Worm (Caenorhabditis elegans): ENCODE results near the gene C25D7.16.
"Not testable (repeated sequence)": the region's sequence is repeated elsewhere in the genome, so short reads cannot be mapped to it uniquely, and the experiment has no call there.

DNA sequence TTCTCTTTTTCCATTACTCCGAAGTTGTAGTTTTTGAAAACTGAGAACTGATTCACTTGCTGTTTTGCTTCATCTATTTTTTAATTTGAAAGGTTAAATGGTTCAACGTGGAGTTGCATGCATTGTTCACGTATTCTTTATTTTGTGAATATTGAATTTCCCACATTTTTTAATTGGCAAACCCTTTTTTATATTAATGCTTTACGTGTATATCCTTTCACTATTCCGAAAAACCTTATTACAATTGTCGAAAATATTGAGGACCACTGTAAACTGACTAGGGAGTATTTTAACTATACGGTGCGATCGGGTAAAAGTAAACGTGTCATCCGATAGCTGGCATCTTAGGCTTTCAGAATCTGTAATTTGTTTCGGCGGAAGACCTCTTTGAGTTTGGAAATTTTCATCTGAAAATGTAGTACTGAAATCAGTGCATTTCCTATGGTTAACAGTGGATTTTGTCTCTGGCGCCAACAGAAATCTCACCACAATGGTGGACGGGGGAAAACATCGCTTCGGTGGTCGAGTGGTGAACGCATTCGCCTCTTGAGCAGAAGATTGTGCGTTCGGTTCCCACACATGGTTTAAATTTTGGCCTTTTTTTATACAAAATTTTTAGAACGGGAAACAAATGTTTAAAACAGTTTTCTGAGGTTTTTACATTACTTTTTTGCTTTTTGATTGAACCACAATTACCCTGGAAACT is 50.1 kb downstream of the C25D7.16 start, which contains the start of gene C01G10.14:
- TF ChIP-seq mdt-29 (GFP tag; IDR thresholded peaks at IDR 0.05); lin-39 (tag; optimal IDR thresholded peaks at IDR 0.05); vab-7 (GFP tag; IDR thresholded peaks at IDR 0.05); lsy-2 (tag; optimal IDR thresholded peaks at IDR 0.05); aly-2 (tag; optimal IDR thresholded peaks at IDR 0.05); tra-1 (GFP tag; IDR thresholded peaks at IDR 0.05); arid-1 (GFP tag; conservative IDR thresholded peaks at IDR 0.05); mep-1 (tag; optimal IDR thresholded peaks at IDR 0.05); ceh-82 (tag; optimal IDR thresholded peaks at IDR 0.05); unc-39 (tag; optimal IDR thresholded peaks at IDR 0.05): not testable (repeated sequence)
- 0 out of 2 replicates have a peak, but pooled peaks have one; percentile 58 for TF ChIP-seq dmd-8 (GFP tag; IDR thresholded peaks at IDR 0.05)
